Worm (Caenorhabditis elegans) whole organism, mixed stage, embryonic: Measurements from ENCODE around the gene C28H8.8.

Experiments
- blmp-1 ChIP-seq: fragments of 150-350 bp; optimal IDR thresholded peaks from 2 replicates; lab custom pipeline; 2014; ENCODE audit warnings: missing biosample characterization, missing genetic modification characterization
- ceh-39 ChIP-seq: fragments of 150-350 bp; optimal IDR thresholded peaks from 2 replicates; lab custom pipeline; 2014; ENCODE audit warnings: missing biosample characterization, missing genetic modification characterization
- elt-3 ChIP-seq: fragments of 150-350 bp; optimal IDR thresholded peaks from 2 replicates; lab custom pipeline; 2014; ENCODE audit warnings: missing biosample characterization, missing genetic modification characterization
- lin-13 ChIP-seq: fragments of 150-350 bp; optimal IDR thresholded peaks from 2 replicates; lab custom pipeline; 2014; ENCODE audit warnings: missing biosample characterization, missing genetic modification characterization
- lsy-2 ChIP-seq: fragments of 150-350 bp; optimal IDR thresholded peaks from 2 replicates; lab custom pipeline; 2014; ENCODE audit warnings: missing biosample characterization, missing genetic modification characterization
- pha-4 ChIP-seq: fragments of 150-350 bp; optimal IDR thresholded peaks from 2 replicates; lab custom pipeline; 2018; ENCODE audit warnings: missing biosample characterization, missing genetic modification reagents, missing genetic modification characterization
- snpc-4 ChIP-seq: fragments of 150-350 bp; optimal IDR thresholded peaks from 2 replicates; lab custom pipeline; 2014; ENCODE audit warnings: missing biosample characterization, missing genetic modification characterization

DNA sequence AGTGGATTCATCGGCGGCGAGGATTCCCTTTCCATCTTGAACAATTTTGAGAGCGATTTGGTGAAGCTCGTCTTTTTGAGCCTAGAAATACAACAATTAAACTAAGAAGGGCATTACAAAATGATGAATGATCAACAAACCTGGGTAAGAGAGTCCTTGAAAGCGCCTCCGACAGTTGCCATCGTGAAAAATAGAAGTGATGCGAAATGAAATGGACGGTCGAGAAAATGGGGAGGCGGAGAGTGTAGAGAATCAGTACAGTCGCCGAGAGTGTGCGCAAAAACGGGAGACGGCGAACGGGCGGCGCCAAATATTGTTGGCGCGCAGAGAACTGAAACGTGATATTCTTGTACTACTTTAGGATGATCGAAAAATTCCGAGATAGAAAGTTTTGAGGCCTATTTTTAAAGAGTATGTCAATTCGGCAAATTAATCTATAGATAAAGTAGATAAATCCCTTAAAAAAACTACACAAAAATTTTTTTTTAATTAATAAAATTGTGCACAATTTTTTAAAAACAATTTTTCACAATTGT lies 12.4 kb downstream of the C28H8.8 start, which contains the start of gene aldo-2:
- no peak for TF ChIP-seq snpc-4 (tag; lab: Kevin White, UChicago)
- TF ChIP-seq blmp-1 = no peak
- TF ChIP-seq ceh-39 (tag; lab: Kevin White, UChicago) = no peak
- no peak for TF ChIP-seq pha-4
- TF ChIP-seq elt-3 = no peak
- no peak for TF ChIP-seq lsy-2 (tag; lab: Kevin White, UChicago)
- no peak for TF ChIP-seq lin-13 (tag; lab: Kevin White, UChicago)
